Fruit fly (Drosophila melanogaster): Measurements from ENCODE around the gene CG31705.

Gene CG31705

dm6 chr2L:11528129-11528589 lies at the start of gene CG31705:
CG31705 (minus strand) TSS chr2L:11528205.
- TF ChIP-seq CG17801 (GFP tag; optimal IDR thresholded peaks at IDR 0.05; ENCODE audit: partially characterized antibody), result peak; percentile 73

- TF ChIP-seq CG17801 (GFP tag; optimal IDR thresholded peaks at IDR 0.05; ENCODE audit: partially characterized antibody), result no peak
Observed at dm6 chr2L:11553825-11554224, 25.8 kb upstream of the CG31705 start.

dm6 chr2L:11535845-11536244 lies 7.8 kb upstream of the CG31705 start, which contains the start of gene CG43438:
CG43438 (plus strand) TSS chr2L:11536145.
- TF ChIP-seq CG17801 (GFP tag; optimal IDR thresholded peaks at IDR 0.05; ENCODE audit: partially characterized antibody), result no peak

- TF ChIP-seq CG17801 (GFP tag; optimal IDR thresholded peaks at IDR 0.05; ENCODE audit: partially characterized antibody), result no peak
Observed at dm6 chr2L:11531520-11531919, 3.5 kb upstream of the CG31705 start, which contains the start of gene CG34162. CG34162 (plus strand) TSS chr2L:11531820.

- no peak for TF ChIP-seq CG17801 (GFP tag; optimal IDR thresholded peaks at IDR 0.05; ENCODE audit: partially characterized antibody)
Observed at dm6 chr2L:11530952-11531351, 2.9 kb upstream of the CG31705 start, which contains the start of gene CG31706. CG31706 (minus strand) TSS chr2L:11531052.

- TF ChIP-seq CG17801 (GFP tag; optimal IDR thresholded peaks at IDR 0.05; ENCODE audit: partially characterized antibody), result no peak
Observed at dm6 chr2L:11522676-11523075, 5.3 kb downstream of the CG31705 start, which contains the start of gene CG43153. CG43153 (minus strand) TSS chr2L:11522776.

dm6 chr2L:11521185-11521584 lies 6.8 kb downstream of the CG31705 start, which contains the start of gene CG14930:
CG14930 (minus strand) TSS chr2L:11521285.
- TF ChIP-seq CG17801 (GFP tag; optimal IDR thresholded peaks at IDR 0.05; ENCODE audit: partially characterized antibody), result no peak

- no peak for TF ChIP-seq CG17801 (GFP tag; optimal IDR thresholded peaks at IDR 0.05; ENCODE audit: partially characterized antibody)
Observed at dm6 chr2L:11519532-11519931, 8.5 kb downstream of the CG31705 start, which contains the start of gene CG14929. CG14929 (plus strand) TSS chr2L:11519832.

- no peak for TF ChIP-seq CG17801 (GFP tag; optimal IDR thresholded peaks at IDR 0.05; ENCODE audit: partially characterized antibody)
Observed at dm6 chr2L:11516526-11517441, 11.2 kb downstream of the CG31705 start, which contains the start of the genes Dlg5 and CG4970. Dlg5 (minus strand) TSS chr2L:11517081. CG4970 (plus strand) TSS chr2L:11517391.

dm6 chr2L:11504896-11505569 lies 23.0 kb downstream of the CG31705 start:
- TF ChIP-seq CG17801 (GFP tag; optimal IDR thresholded peaks at IDR 0.05; ENCODE audit: partially characterized antibody), result no peak

dm6 chr2L:11502698-11503097 lies 25.3 kb downstream of the CG31705 start:
- no peak for TF ChIP-seq CG17801 (GFP tag; optimal IDR thresholded peaks at IDR 0.05; ENCODE audit: partially characterized antibody)

dm6 chr2L:11501427-11501968 lies 26.5 kb downstream of the CG31705 start, which contains the start of gene spz4:
spz4 (plus strand) TSS chr2L:11501715.
- no peak for TF ChIP-seq CG17801 (GFP tag; optimal IDR thresholded peaks at IDR 0.05; ENCODE audit: partially characterized antibody)

dm6 chr2L:11500649-11501048 lies 27.4 kb downstream of the CG31705 start:
- no peak for TF ChIP-seq CG17801 (GFP tag; optimal IDR thresholded peaks at IDR 0.05; ENCODE audit: partially characterized antibody)

- no peak for TF ChIP-seq CG17801 (GFP tag; optimal IDR thresholded peaks at IDR 0.05; ENCODE audit: partially characterized antibody)
Observed at dm6 chr2L:11498839-11499238, 29.2 kb downstream of the CG31705 start, which contains the start of gene Cog8. Cog8 (minus strand) TSS chr2L:11498948.

dm6 chr2L:11493933-11494332 lies 34.1 kb downstream of the CG31705 start:
- TF ChIP-seq CG17801 (GFP tag; optimal IDR thresholded peaks at IDR 0.05; ENCODE audit: partially characterized antibody), result no peak
